Worm (Caenorhabditis elegans) whole organism, L3 larva: Measurements from ENCODE around the gene R12H7.4.
A peak's percentile ranks its signal among the peaks of the same experiment; 100 is the strongest.

Experiments used
- aly-2 ChIP-seq: fragments of 150-350 bp; optimal IDR thresholded peaks from 2 replicates; lab custom pipeline; 2014; ENCODE audit warnings: missing biosample characterization, missing genetic modification characterization
- ceh-16 ChIP-seq: sonication (generic microtip); optimal IDR thresholded peaks from 2 replicates; lab custom pipeline; 2017; ENCODE audit warnings: missing biosample characterization, missing genetic modification characterization
- ceh-82 ChIP-seq: fragments of 150-350 bp; optimal IDR thresholded peaks from 2 replicates; lab custom pipeline; 2014; ENCODE audit warnings: missing biosample characterization, missing genetic modification characterization
- ceh-9 ChIP-seq: sonication (generic microtip); optimal IDR thresholded peaks from 2 replicates; lab custom pipeline; 2018; ENCODE audit warnings: missing biosample characterization, missing genetic modification characterization
- daf-12 ChIP-seq: fragments of 150-350 bp; optimal IDR thresholded peaks from 2 replicates; lab custom pipeline; 2014; ENCODE audit warnings: missing biosample characterization, missing genetic modification reagents, missing genetic modification characterization
- egl-27 ChIP-seq: sonication (generic microtip); optimal IDR thresholded peaks from 4 replicates; lab custom pipeline; 2017; ENCODE audit warnings: missing biosample characterization, missing genetic modification reagents, missing genetic modification characterization
- egl-5 ChIP-seq: fragments of 150-350 bp; optimal IDR thresholded peaks from 2 replicates; lab custom pipeline; 2017; ENCODE audit warnings: missing biosample characterization, missing genetic modification reagents, missing genetic modification characterization, inconsistent platforms
- elt-1 ChIP-seq: fragments of 150-350 bp; optimal IDR thresholded peaks from 2 replicates; lab custom pipeline; 2014; ENCODE audit warnings: missing biosample characterization, missing genetic modification characterization
- elt-2 ChIP-seq: sonication (generic microtip); optimal IDR thresholded peaks from 2 replicates; lab custom pipeline; 2016; ENCODE audit warnings: missing genetic modification reagents, mild to moderate bottlenecking, missing genetic modification characterization, missing compliant biosample characterization
- fkh-10 ChIP-seq: sonication (generic microtip); optimal IDR thresholded peaks from 2 replicates; lab custom pipeline; 2017; ENCODE audit warnings: missing biosample characterization, missing genetic modification reagents, missing genetic modification characterization
- fos-1 ChIP-seq: fragments of 150-350 bp; optimal IDR thresholded peaks from 2 replicates; lab custom pipeline; 2014; ENCODE audit warnings: missing biosample characterization, missing genetic modification characterization
- hmg-11 ChIP-seq: sonication (generic microtip); optimal IDR thresholded peaks from 2 replicates; lab custom pipeline; 2016; ENCODE audit warnings: missing genetic modification characterization, missing compliant biosample characterization
- jun-1 ChIP-seq: fragments of 150-350 bp; optimal IDR thresholded peaks from 2 replicates; lab custom pipeline; 2014; ENCODE audit warnings: missing biosample characterization, missing genetic modification reagents, missing genetic modification characterization
- lin-15B ChIP-seq: fragments of 150-350 bp; optimal IDR thresholded peaks from 2 replicates; lab custom pipeline; 2014; ENCODE audit warnings: missing biosample characterization, missing genetic modification characterization
- lin-39 ChIP-seq: fragments of 150-350 bp; optimal IDR thresholded peaks from 2 replicates; lab custom pipeline; 2018; ENCODE audit warnings: missing biosample characterization, missing genetic modification reagents, missing genetic modification characterization
- lsy-12 ChIP-seq: sonication (generic microtip); optimal IDR thresholded peaks from 2 replicates; lab custom pipeline; 2016; ENCODE audit warnings: mild to moderate bottlenecking, missing genetic modification characterization, missing compliant biosample characterization
- mdl-1 ChIP-seq: fragments of 150-350 bp; optimal IDR thresholded peaks from 2 replicates; lab custom pipeline; 2014; ENCODE audit warnings: missing biosample characterization, missing genetic modification characterization
- mml-1 ChIP-seq: fragments of 150-350 bp; sonication (generic microtip); optimal IDR thresholded peaks from 3 replicates; lab custom pipeline; 2014; ENCODE audit warnings: missing biosample characterization, missing genetic modification characterization
- nfya-1 ChIP-seq: sonication (generic microtip); optimal IDR thresholded peaks from 2 replicates; lab custom pipeline; 2017; ENCODE audit warnings: missing genetic modification characterization, mild to moderate bottlenecking, missing compliant biosample characterization, antibody characterized with exemption, moderate library complexity; ENCODE audit not compliant: insufficient read depth
- nhr-11 ChIP-seq: fragments of 150-350 bp; optimal IDR thresholded peaks from 2 replicates; lab custom pipeline; 2014; ENCODE audit warnings: missing biosample characterization, missing genetic modification characterization
- nhr-12 ChIP-seq: fragments of 150-350 bp; optimal IDR thresholded peaks from 2 replicates; lab custom pipeline; 2014; ENCODE audit warnings: missing biosample characterization, missing genetic modification characterization
- nhr-23 ChIP-seq: fragments of 150-350 bp; optimal IDR thresholded peaks from 2 replicates; lab custom pipeline; 2014; ENCODE audit warnings: missing biosample characterization, missing genetic modification reagents, missing genetic modification characterization
- nhr-237 ChIP-seq: fragments of 150-350 bp; optimal IDR thresholded peaks from 2 replicates; lab custom pipeline; 2014; ENCODE audit warnings: missing biosample characterization, missing genetic modification characterization
- nhr-25 ChIP-seq: sonication (generic microtip); optimal IDR thresholded peaks from 2 replicates; lab custom pipeline; 2017; ENCODE audit warnings: missing biosample characterization, missing genetic modification characterization
- nhr-28 ChIP-seq: fragments of 150-350 bp; optimal IDR thresholded peaks from 2 replicates; lab custom pipeline; 2014; ENCODE audit warnings: missing biosample characterization, missing genetic modification characterization
- nhr-43 ChIP-seq: sonication (generic microtip); optimal IDR thresholded peaks from 2 replicates; lab custom pipeline; 2016; ENCODE audit warnings: mild to moderate bottlenecking, missing genetic modification characterization, missing compliant biosample characterization; ENCODE audit not compliant: poor library complexity, severe bottlenecking
- nhr-67 ChIP-seq: fragments of 150-350 bp; optimal IDR thresholded peaks from 2 replicates; lab custom pipeline; 2014; ENCODE audit warnings: missing biosample characterization, missing genetic modification characterization
- nhr-76 ChIP-seq: fragments of 150-350 bp; sonication (generic microtip); optimal IDR thresholded peaks from 5 replicates; lab custom pipeline; 2014; ENCODE audit warnings: missing biosample characterization, missing genetic modification characterization
- sea-2 ChIP-seq: fragments of 150-350 bp; sonication (generic microtip); optimal IDR thresholded peaks from 4 replicates; lab custom pipeline; 2014; ENCODE audit warnings: missing biosample characterization, missing genetic modification reagents, missing genetic modification characterization
- skn-1 ChIP-seq: fragments of 150-350 bp; optimal IDR thresholded peaks from 2 replicates; lab custom pipeline; 2014; ENCODE audit warnings: missing biosample characterization, missing genetic modification characterization
- snpc-4 ChIP-seq: fragments of 150-350 bp; optimal IDR thresholded peaks from 2 replicates; lab custom pipeline; 2014; ENCODE audit warnings: missing biosample characterization, missing genetic modification characterization
- tbx-2 ChIP-seq: sonication (generic microtip); optimal IDR thresholded peaks from 2 replicates; lab custom pipeline; 2016; ENCODE audit warnings: mild to moderate bottlenecking, missing genetic modification characterization, missing compliant biosample characterization
- unc-39 ChIP-seq: sonication (generic microtip); optimal IDR thresholded peaks from 4 replicates; lab custom pipeline; 2017; ENCODE audit warnings: missing biosample characterization, missing genetic modification characterization
- unc-62 ChIP-seq: fragments of 150-350 bp; sonication (generic microtip); optimal IDR thresholded peaks from 4 replicates; lab custom pipeline; 2014; ENCODE audit warnings: missing biosample characterization, missing genetic modification reagents, missing genetic modification characterization
- zag-1 ChIP-seq: fragments of 150-350 bp; optimal IDR thresholded peaks from 2 replicates; lab custom pipeline; 2014; ENCODE audit warnings: missing biosample characterization, missing genetic modification characterization
- ztf-11 ChIP-seq: fragments of 150-350 bp; optimal IDR thresholded peaks from 2 replicates; lab custom pipeline; 2014; ENCODE audit warnings: missing biosample characterization, missing genetic modification characterization

Gene R12H7.4

DNA sequence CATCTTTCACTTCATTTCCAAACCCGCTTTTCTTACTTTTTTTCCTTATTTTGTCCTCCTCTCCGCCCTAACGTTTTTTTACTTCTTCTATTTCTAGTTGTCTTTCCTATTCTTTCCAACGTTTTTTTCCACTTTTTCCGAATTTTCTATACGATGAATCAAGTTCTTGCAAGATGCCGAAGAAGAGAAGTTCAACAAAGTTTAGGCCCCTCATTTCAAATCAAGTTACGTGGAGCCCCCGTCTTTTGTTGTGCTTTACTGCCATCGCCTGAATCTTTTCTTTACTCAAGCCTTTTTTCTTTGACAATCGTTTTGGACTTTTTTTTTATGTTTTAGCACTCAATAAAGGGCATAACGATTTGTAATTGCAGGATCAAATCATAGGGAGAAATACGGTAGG lies 15.5 kb upstream of the R12H7.4 start, which contains the start of gene unc-9:
unc-9 (plus strand) TSS at position 370 of the 400 bp plus-strand sequence.
- TF ChIP-seq fkh-10 (GFP tag; lab: Kevin White, UChicago) (peak; percentile 67), nhr-12 (tag; lab: Kevin White, UChicago) (no peak), nhr-28 (tag; lab: Kevin White, UChicago) (no peak)

DNA sequence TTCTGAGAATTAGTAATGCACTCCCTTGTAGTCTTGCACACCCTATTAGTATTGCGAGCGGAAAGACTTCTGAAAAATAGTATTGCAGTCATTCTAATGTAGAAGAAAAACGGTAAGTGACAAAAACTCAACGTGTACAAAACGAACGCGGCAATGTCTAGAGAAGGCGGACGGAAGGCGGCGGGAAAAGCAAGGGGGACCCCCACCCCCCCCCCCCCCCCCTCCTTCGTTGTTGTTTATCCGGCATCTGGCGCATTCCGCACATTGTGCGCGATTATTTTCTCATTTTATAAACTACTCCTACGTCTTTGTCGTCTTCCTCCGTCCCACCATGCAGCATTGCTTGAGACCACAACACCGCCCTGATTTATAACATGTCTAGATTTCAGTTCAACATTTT lies 14.6 kb upstream of the R12H7.4 start:
- TF ChIP-seq egl-27 (tag; lab: Kevin White, UChicago) (no peak), tbx-2 (tag; lab: Kevin White, UChicago) (no peak), nhr-23 (no peak), jun-1 (tag; lab: Kevin White, UChicago) (no peak), zag-1 (no peak), ceh-82 (tag; lab: Kevin White, UChicago) (no peak)
- TF ChIP-seq, all 47 proteins: peak for 0

- TF ChIP-seq lin-39 (tag; lab: Kevin White, UChicago): peak; percentile 32
- no peak for TF ChIP-seq elt-2
Measured at ce11 chrX:13206011-13206410, 10.9 kb upstream of the R12H7.4 start.

- TF ChIP-seq ceh-9 (tag; lab: Kevin White, UChicago) (no peak), lin-39 (tag; lab: Kevin White, UChicago) (peak; percentile 16), nfya-1 (tag; lab: Kevin White, UChicago) (peak; percentile 7)
Measured at ce11 chrX:13206911-13207310, 10.0 kb upstream of the R12H7.4 start.

DNA sequence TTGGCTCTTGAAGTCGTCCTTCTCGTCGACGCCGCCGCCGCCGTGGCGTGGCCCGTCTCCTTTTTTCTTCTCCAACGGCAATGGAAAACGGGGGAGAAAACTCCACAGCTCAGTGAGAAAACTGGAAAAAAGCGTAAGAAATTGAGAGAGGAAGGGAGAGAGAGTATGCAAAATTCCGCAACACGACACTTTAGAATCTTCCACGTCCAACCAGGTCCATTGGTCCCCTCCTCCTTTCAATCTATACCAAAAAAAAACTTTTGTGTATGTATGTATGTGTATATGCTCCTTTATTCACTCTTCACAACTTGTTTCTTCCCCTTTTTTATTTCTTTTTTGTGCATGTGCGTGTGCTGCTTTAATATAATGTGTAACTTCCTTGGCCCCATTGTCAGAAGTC lies 7.9 kb upstream of the R12H7.4 start:
- TF ChIP-seq nhr-67 (no peak), daf-12 (no peak), nfya-1 (tag; lab: Kevin White, UChicago) (peak; percentile 28), skn-1 (no peak), fkh-10 (GFP tag; lab: Kevin White, UChicago) (peak; percentile 1)

- TF ChIP-seq skn-1 (no peak), fkh-10 (GFP tag; lab: Kevin White, UChicago) (peak; percentile 74), unc-62 (peak; percentile 21), ceh-16 (tag; lab: Kevin White, UChicago) (no peak), mdl-1 (no peak), hmg-11 (tag; lab: Kevin White, UChicago) (peak; percentile 63), nhr-11 (tag; lab: Kevin White, UChicago) (peak; percentile 16), egl-5 (tag; lab: Kevin White, UChicago) (no peak), fos-1 (tag; lab: Kevin White, UChicago) (no peak), lin-39 (tag; lab: Kevin White, UChicago) (peak; percentile 44), sea-2 (GFP tag; lab: Kevin White, UChicago) (no peak), nhr-76 (tag; lab: Kevin White, UChicago) (no peak), lin-15B (tag; lab: Kevin White, UChicago) (no peak), nfya-1 (tag; lab: Kevin White, UChicago) (peak; percentile 73), lsy-12 (no peak), nhr-237 (tag; lab: Kevin White, UChicago) (no peak), nhr-28 (tag; lab: Kevin White, UChicago) (no peak), mml-1 (no peak)
- TF ChIP-seq, all 47 proteins: peak for 6
Measured at ce11 chrX:13210478-13210877, 6.4 kb upstream of the R12H7.4 start.

ce11 chrX:13212528-13212927 lies 4.4 kb upstream of the R12H7.4 start:
- TF ChIP-seq unc-39 (tag; lab: Kevin White, UChicago) (no peak), ztf-11 (tag; lab: Kevin White, UChicago) (no peak), snpc-4 (no peak), jun-1 (tag; lab: Kevin White, UChicago) (no peak), nhr-43 (tag; lab: Kevin White, UChicago) (no peak), aly-2 (tag; lab: Kevin White, UChicago) (no peak), mdl-1 (no peak), nhr-25 (tag; lab: Kevin White, UChicago) (no peak), elt-1 (tag; lab: Kevin White, UChicago) (no peak), ceh-9 (tag; lab: Kevin White, UChicago) (no peak), nhr-76 (tag; lab: Kevin White, UChicago) (no peak), ceh-82 (tag; lab: Kevin White, UChicago) (no peak)
